Fruit fly (Drosophila melanogaster): ENCODE results near the gene CG9953.

- TF ChIP-seq gce (GFP tag; IDR thresholded peaks at IDR 0.05) (no peak), Dek (tag; optimal IDR thresholded peaks at IDR 0.05) (no peak), CG5180 (GFP tag; optimal IDR thresholded peaks at IDR 0.05) (no peak), CG18262 (tag; optimal IDR thresholded peaks at IDR 0.05) (no peak), sna (GFP tag; IDR thresholded peaks at IDR 0.05; ENCODE audit: partially characterized antibody) (no peak)
Measured at dm6 chr3L:6978030-6978683, 8.7 kb downstream of the CG9953 start.

All from whole organism, embryonic.